Fruit fly (Drosophila melanogaster) whole organism, embryonic: ENCODE data around the gene Prp5.

Experiments
- Ada2b ChIP-seq: fragments of 200-800 bp; sonication (Bioruptor generic); IDR thresholded peaks from 2 replicates; pipeline ENCODE4 v1.3.6; 2022; ENCODE audit warnings: missing biosample characterization, missing genetic modification characterization
- Aef1 ChIP-seq: fragments of 200-800 bp; sonication (Bioruptor generic); IDR thresholded peaks from 3 replicates; pipeline ENCODE4 v1.3.6; 2022; ENCODE audit warnings: missing biosample characterization, missing genetic modification characterization
- Atf6 ChIP-seq: fragments of 200-800 bp; sonication (Bioruptor generic); IDR thresholded peaks from 2 replicates; pipeline ENCODE4 v1.3.6; 2022; ENCODE audit warnings: missing biosample characterization, missing genetic modification characterization
- CG10366 ChIP-seq: fragments of 200-800 bp; sonication (Bioruptor generic); IDR thresholded peaks from 2 replicates; pipeline ENCODE4 v1.3.6; 2022; ENCODE audit warnings: missing biosample characterization, missing genetic modification characterization
- CG11093 ChIP-seq: fragments of 200-800 bp; sonication (Bioruptor generic); IDR thresholded peaks from 3 replicates; pipeline ENCODE4 v1.3.6; 2022; ENCODE audit warnings: missing biosample characterization, missing genetic modification characterization
- CG11695 ChIP-seq: fragments of 200-800 bp; sonication (Bioruptor generic); IDR thresholded peaks from 3 replicates; pipeline ENCODE4 v1.3.6; 2022; ENCODE audit warnings: missing biosample characterization, missing genetic modification characterization
- CG17359 ChIP-seq: fragments of 200-800 bp; sonication (Bioruptor generic); optimal IDR thresholded peaks from 3 replicates; lab custom pipeline; 2018; ENCODE audit warnings: missing biosample characterization, mild to moderate bottlenecking, missing genetic modification characterization, moderate library complexity
- CG17361 ChIP-seq: fragments of 200-800 bp; sonication (Bioruptor generic); IDR thresholded peaks from 3 replicates; pipeline ENCODE4 v1.3.6; 2022; ENCODE audit warnings: missing biosample characterization, missing genetic modification characterization
- CG2120 ChIP-seq: fragments of 200-800 bp; sonication (Bioruptor generic); optimal IDR thresholded peaks from 3 replicates; lab custom pipeline; 2016; ENCODE audit warnings: missing biosample characterization, missing genetic modification characterization
- CG30403 ChIP-seq: fragments of 200-800 bp; sonication (Bioruptor generic); optimal IDR thresholded peaks from 3 replicates; lab custom pipeline; 2016; ENCODE audit warnings: missing biosample characterization, missing genetic modification characterization
- CG31224 ChIP-seq: fragments of 200-800 bp; sonication (Bioruptor generic); IDR thresholded peaks from 2 replicates; pipeline ENCODE4 v1.3.6; 2022; ENCODE audit warnings: missing biosample characterization, missing genetic modification characterization
- CG32532 ChIP-seq: fragments of 200-800 bp; sonication (Bioruptor generic); IDR thresholded peaks from 2 replicates; pipeline ENCODE4 v1.3.6; 2022; ENCODE audit warnings: missing biosample characterization, missing genetic modification characterization
- CG32772 ChIP-seq: fragments of 200-800 bp; sonication (Bioruptor generic); IDR thresholded peaks from 2 replicates; pipeline ENCODE4 v1.3.6; 2022; ENCODE audit warnings: missing biosample characterization, missing genetic modification characterization
- CG3847 ChIP-seq: fragments of 200-800 bp; sonication (Bioruptor generic); IDR thresholded peaks from 2 replicates; pipeline ENCODE4 v1.3.6; 2022; ENCODE audit warnings: missing biosample characterization, missing genetic modification characterization
- CG4730 ChIP-seq: fragments of 200-800 bp; sonication (Bioruptor generic); IDR thresholded peaks from 2 replicates; pipeline ENCODE4 v1.3.6; 2022; ENCODE audit warnings: missing biosample characterization, missing genetic modification characterization
- CG6765 ChIP-seq: fragments of 200-800 bp; sonication (Bioruptor generic); optimal IDR thresholded peaks from 3 replicates; lab custom pipeline; 2017; ENCODE audit warnings: missing biosample characterization, mild to moderate bottlenecking, missing genetic modification characterization
- CG6813 ChIP-seq: fragments of 200-800 bp; sonication (Bioruptor generic); optimal IDR thresholded peaks from 2 replicates; lab custom pipeline; 2017; ENCODE audit warnings: missing biosample characterization, missing genetic modification characterization, mild to moderate bottlenecking, moderate library complexity, missing genetic modification reagents
- CG6854 ChIP-seq: fragments of 200-800 bp; sonication (Bioruptor generic); optimal IDR thresholded peaks from 3 replicates; lab custom pipeline; 2017; ENCODE audit warnings: missing biosample characterization, mild to moderate bottlenecking, missing genetic modification characterization
- CG7556 ChIP-seq: fragments of 200-800 bp; sonication (Bioruptor generic); optimal IDR thresholded peaks from 2 replicates; lab custom pipeline; 2017; ENCODE audit warnings: missing biosample characterization, mild to moderate bottlenecking, missing genetic modification characterization
- CG7928 ChIP-seq: fragments of 200-800 bp; sonication (Bioruptor generic); optimal IDR thresholded peaks from 2 replicates; lab custom pipeline; 2017; ENCODE audit warnings: missing biosample characterization, mild to moderate bottlenecking, missing genetic modification characterization
- CG8478 ChIP-seq: fragments of >200 bp; optimal IDR thresholded peaks from 2 replicates; lab custom pipeline; 2018
- CG9215 ChIP-seq: fragments of 200-800 bp; sonication (Bioruptor generic); IDR thresholded peaks from 2 replicates; pipeline ENCODE4 v1.3.6; 2022; ENCODE audit warnings: missing biosample characterization, missing genetic modification characterization
- CG9727 ChIP-seq: fragments of 200-800 bp; sonication (Bioruptor generic); optimal IDR thresholded peaks from 3 replicates; lab custom pipeline; 2017; ENCODE audit warnings: missing biosample characterization, mild to moderate bottlenecking, missing genetic modification characterization
- Camta ChIP-seq: fragments of 200-800 bp; sonication (Bioruptor generic); optimal IDR thresholded peaks from 2 replicates; lab custom pipeline; 2016; ENCODE audit warnings: missing biosample characterization, missing genetic modification characterization
- D19B ChIP-seq: fragments of 200-800 bp; sonication (Bioruptor generic); optimal IDR thresholded peaks from 2 replicates; lab custom pipeline; 2017; ENCODE audit warnings: missing biosample characterization, mild to moderate bottlenecking, missing genetic modification characterization
- Ets65A ChIP-seq: fragments of 200-800 bp; sonication (Bioruptor generic); peaks from one replicate; lab custom pipeline; 2016; ENCODE audit warnings: missing biosample characterization, missing genetic modification characterization
- HLH54F ChIP-seq: fragments of 200-800 bp; sonication (Bioruptor generic); optimal IDR thresholded peaks from 3 replicates; lab custom pipeline; 2016; ENCODE audit warnings: missing biosample characterization, missing genetic modification characterization
- Hr51 ChIP-seq, 2 experiments: fragments of 200-800 bp; sonication (Bioruptor generic); optimal IDR thresholded peaks; 2 replicates in 1 of 2; 3 replicates in 1 of 2; lab custom pipeline; 2016 to 2018; ENCODE audit warnings: missing biosample characterization in 2 of 2, missing genetic modification characterization in 2 of 2, mild to moderate bottlenecking in 1 of 2, moderate library complexity in 1 of 2
- Hsf ChIP-seq: fragments of 200-800 bp; sonication (Bioruptor generic); optimal IDR thresholded peaks from 3 replicates; lab custom pipeline; 2016; ENCODE audit warnings: missing biosample characterization, missing genetic modification characterization
- NFAT ChIP-seq: fragments of 200-800 bp; sonication (Bioruptor generic); IDR thresholded peaks from 2 replicates; pipeline ENCODE4 v1.3.6; 2022; ENCODE audit warnings: missing biosample characterization, missing genetic modification characterization
- PHDP ChIP-seq: fragments of 200-800 bp; sonication (Bioruptor generic); optimal IDR thresholded peaks from 3 replicates; lab custom pipeline; 2018; ENCODE audit warnings: missing biosample characterization, mild to moderate bottlenecking, missing genetic modification characterization, moderate library complexity
- Sry-δ ChIP-seq: fragments of 200-800 bp; sonication (Bioruptor generic); optimal IDR thresholded peaks from 2 replicates; lab custom pipeline; 2016; ENCODE audit warnings: missing biosample characterization, missing genetic modification characterization
- TFAM ChIP-seq: fragments of 200-800 bp; sonication (Bioruptor generic); optimal IDR thresholded peaks from 2 replicates; lab custom pipeline; 2017; ENCODE audit warnings: missing biosample characterization, missing genetic modification characterization, inconsistent platforms
- bab2 ChIP-seq: fragments of 200-800 bp; sonication (Bioruptor generic); optimal IDR thresholded peaks from 2 replicates; lab custom pipeline; 2016; ENCODE audit warnings: missing biosample characterization, missing genetic modification characterization
- dysf ChIP-seq: fragments of 200-800 bp; sonication (Bioruptor generic); IDR thresholded peaks from 3 replicates; pipeline ENCODE4 v1.3.6; 2022; ENCODE audit warnings: missing biosample characterization, missing genetic modification characterization
- grn ChIP-seq: fragments of 200-800 bp; sonication (Bioruptor generic); optimal IDR thresholded peaks from 3 replicates; lab custom pipeline; 2017; ENCODE audit warnings: missing biosample characterization, missing genetic modification characterization
- hkb ChIP-seq, 2 experiments: fragments of 200-800 bp in 1 of 2; fragments of >200 bp in 1 of 2; sonication (Bioruptor generic) in 1 of 2; IDR thresholded peaks in 1 of 2; optimal IDR thresholded peaks in 1 of 2; 2 replicates each; pipeline versions ENCODE4 v1.3.6 to Lab custom; 2017 to 2022; ENCODE audit warnings: missing biosample characterization in 1 of 2, missing genetic modification characterization in 1 of 2
- hth ChIP-seq: fragments of >200 bp; optimal IDR thresholded peaks from 2 replicates; lab custom pipeline; 2017; ENCODE audit warnings: inconsistent platforms
- lilli ChIP-seq: fragments of 200-800 bp; sonication (Bioruptor generic); optimal IDR thresholded peaks from 3 replicates; lab custom pipeline; 2016; ENCODE audit warnings: missing biosample characterization, missing genetic modification characterization
- otp ChIP-seq: fragments of 200-800 bp; sonication (Bioruptor generic); IDR thresholded peaks from 3 replicates; pipeline ENCODE4, ENCODE4 v1.3.6; 2022; ENCODE audit warnings: missing biosample characterization, missing genetic modification characterization
- pan ChIP-seq, 4 experiments: fragments of >200 bp in 3 of 4; fragments of 200-800 bp in 1 of 4; sonication (Bioruptor generic) in 1 of 4; optimal IDR thresholded peaks in 3 of 4; IDR thresholded peaks in 1 of 4; 2 replicates each; pipeline versions ENCODE4 v1.3.6 to Lab custom; 2017 to 2022; ENCODE audit warnings: missing biosample characterization in 2 of 4, missing genetic modification characterization in 2 of 4, mixed read lengths in 1 of 4
- prd ChIP-seq, 3 experiments: fragments of >200 bp in 2 of 3; fragments of 200-800 bp in 1 of 3; sonication (Bioruptor generic) in 1 of 3; optimal IDR thresholded peaks in 2 of 3; IDR thresholded peaks in 1 of 3; 2 replicates in 2 of 3; 3 replicates in 1 of 3; pipeline versions ENCODE4 v1.3.6 to Lab custom; 2017 to 2022; ENCODE audit warnings: missing biosample characterization in 1 of 3, missing genetic modification characterization in 1 of 3
- ranshi ChIP-seq: fragments of 200-800 bp; sonication (Bioruptor generic); IDR thresholded peaks from 2 replicates; pipeline ENCODE4 v1.3.6; 2022; ENCODE audit warnings: missing biosample characterization, missing genetic modification characterization
- ro ChIP-seq: fragments of 200-800 bp; sonication (Bioruptor generic); IDR thresholded peaks from 2 replicates; pipeline ENCODE4 v1.3.6; 2022; ENCODE audit warnings: missing biosample characterization, missing genetic modification characterization
- row ChIP-seq: fragments of 200-800 bp; sonication (Bioruptor generic); IDR thresholded peaks from 3 replicates; pipeline ENCODE4 v1.3.6; 2022; ENCODE audit warnings: missing biosample characterization, missing genetic modification characterization
- shn ChIP-seq: fragments of 200-800 bp; sonication (Bioruptor generic); optimal IDR thresholded peaks from 3 replicates; lab custom pipeline; 2016; ENCODE audit warnings: missing biosample characterization, missing genetic modification characterization
- slbo ChIP-seq: fragments of 200-800 bp; sonication (Bioruptor generic); IDR thresholded peaks from 2 replicates; pipeline ENCODE4 v1.3.6; 2022; ENCODE audit warnings: missing biosample characterization, missing genetic modification characterization
- sob ChIP-seq: fragments of 200-800 bp; sonication (Bioruptor generic); IDR thresholded peaks from 2 replicates; pipeline ENCODE4 v1.3.6; 2022; ENCODE audit warnings: missing biosample characterization, missing genetic modification characterization
- tgo ChIP-seq: fragments of 200-800 bp; sonication (Bioruptor generic); IDR thresholded peaks from 3 replicates; pipeline ENCODE4 v1.3.6; 2022; ENCODE audit warnings: missing biosample characterization, missing genetic modification characterization
- unpg ChIP-seq: fragments of 200-800 bp; sonication (Bioruptor generic); optimal IDR thresholded peaks from 3 replicates; lab custom pipeline; 2018; ENCODE audit warnings: missing biosample characterization, mild to moderate bottlenecking, missing genetic modification characterization, moderate library complexity

The Prp5 gene

dm6 chrX:15304211-15304610 lies 40.8 kb upstream of the Prp5 start (continued):
- no peak for TF ChIP-seq D19B (GFP tag; lab: Kevin White, UChicago)
- peak; percentile 26 for TF ChIP-seq CG7556 (GFP tag; lab: Kevin White, UChicago)
- TF ChIP-seq ranshi (GFP tag; lab: Robert Waterston, UW): peak; percentile 51; the same call in 1 of the 2 replicates
- peak; percentile 1 for TF ChIP-seq bab2
- no peak for TF ChIP-seq hth
- peak; percentile 28 for TF ChIP-seq HLH54F (GFP tag; lab: Kevin White, UChicago)
- TF ChIP-seq Atf6 (GFP tag; lab: Robert Waterston, UW): peak; percentile 32; the same call in 1 of the 2 replicates
- TF ChIP-seq ro (GFP tag; lab: Robert Waterston, UW): no peak
- peak; percentile 69 for TF ChIP-seq CG32532
- TF ChIP-seq dysf: peak; percentile 57
- TF ChIP-seq shn: no peak
- no peak for TF ChIP-seq CG11093
- peak; percentile 23; the same call in 1 of the 2 replicates for TF ChIP-seq CG9215 (GFP tag; lab: Robert Waterston, UW)
- TF ChIP-seq CG6765 (GFP tag; lab: Kevin White, UChicago): no peak
- peak; percentile 27; the same call in 1 of the 3 replicates for TF ChIP-seq tgo (GFP tag; lab: Robert Waterston, UW)
- peak; percentile 17 for TF ChIP-seq CG30403 (GFP tag; lab: Kevin White, UChicago)
- TF ChIP-seq CG17361 (GFP tag; lab: Robert Waterston, UW): no peak
- peak; percentile 7 for TF ChIP-seq Hsf (GFP tag; lab: Kevin White, UChicago)
- TF ChIP-seq Aef1 (GFP tag; lab: Robert Waterston, UW): 0 out of 3 replicates have a peak, but pooled peaks have one; percentile 23
- 0 out of 2 replicates have a peak, but pooled peaks have one; percentile 50 for TF ChIP-seq sob (GFP tag; lab: Robert Waterston, UW)
- peak; percentile 25; the same call in 1 of the 2 replicates for TF ChIP-seq Ada2b (GFP tag; lab: Robert Waterston, UW)
- peak; percentile 66 for TF ChIP-seq CG2120 (GFP tag; lab: Kevin White, UChicago)
- peak; percentile 15; the same call in 1 of the 2 replicates for TF ChIP-seq CG32772 (GFP tag; lab: Robert Waterston, UW)
- TF ChIP-seq otp (GFP tag; lab: Robert Waterston, UW): no peak
- no peak for TF ChIP-seq Sry-δ (GFP tag; lab: Kevin White, UChicago)
- no peak for TF ChIP-seq prd (optimal IDR thresholded peaks at IDR 0.05; lab: Kevin White, UChicago)
- TF ChIP-seq prd (GFP tag; IDR thresholded peaks at IDR 0.05; lab: Robert Waterston, UW): peak; percentile 60
- TF ChIP-seq hkb (optimal IDR thresholded peaks at IDR 0.05; lab: Kevin White, UChicago): no peak
- TF ChIP-seq hkb (GFP tag; IDR thresholded peaks at IDR 0.05; lab: Robert Waterston, UW): peak; percentile 30; the same call in 1 of the 2 replicates
- peak; percentile 45; the same call in 1 of the 3 replicates for TF ChIP-seq CG11695 (GFP tag; lab: Robert Waterston, UW)
- TF ChIP-seq grn (GFP tag; lab: Kevin White, UChicago): no peak
- TF ChIP-seq slbo (GFP tag; lab: Robert Waterston, UW): peak; percentile 72
- TF ChIP-seq CG6854 (GFP tag; lab: Kevin White, UChicago): peak; percentile 19
- TF ChIP-seq pan (optimal IDR thresholded peaks at IDR 0.05; lab: Kevin White, UChicago): no peak
- TF ChIP-seq pan (GFP tag; optimal IDR thresholded peaks at IDR 0.05 in 1 of 2, IDR thresholded peaks at IDR 0.05 in 1 of 2): peak in 1 of 2 experiments; percentile 46
- peak; percentile 9 for TF ChIP-seq CG17359 (tag; lab: Kevin White, UChicago)
- 0 out of 2 replicates have a peak, but pooled peaks have one; percentile 9 for TF ChIP-seq NFAT (GFP tag; lab: Robert Waterston, UW)
- TF ChIP-seq CG31224 (GFP tag; lab: Robert Waterston, UW): peak; percentile 23; the same call in 1 of the 2 replicates
- TF ChIP-seq CG4730 (GFP tag; lab: Robert Waterston, UW): 0 out of 2 replicates have a peak, but pooled peaks have one; percentile 12
- TF ChIP-seq CG6813 (GFP tag; lab: Kevin White, UChicago): peak; percentile 22
- peak in 1 of 2 experiments; percentile 44 for TF ChIP-seq Hr51 (GFP tag; optimal IDR thresholded peaks at IDR 0.05; lab: Kevin White, UChicago)
- TF ChIP-seq Camta: no peak
- TF ChIP-seq unpg (GFP tag; lab: Kevin White, UChicago): peak; percentile 10
- TF ChIP-seq row (GFP tag; lab: Robert Waterston, UW): peak; percentile 68
- TF ChIP-seq CG3847: 0 out of 2 replicates have a peak, but pooled peaks have one; percentile 7
- peak; percentile 41 for TF ChIP-seq lilli (GFP tag; lab: Kevin White, UChicago)
- no peak for TF ChIP-seq CG7928 (GFP tag; lab: Kevin White, UChicago)
- TF ChIP-seq CG8478 (lab: Kevin White, UChicago): no peak
- TF ChIP-seq CG10366 (GFP tag; lab: Robert Waterston, UW): peak; percentile 22; the same call in 1 of the 2 replicates
- TF ChIP-seq TFAM (GFP tag; lab: Kevin White, UChicago): no peak
- TF ChIP-seq PHDP: peak; percentile 26
- TF ChIP-seq Ets65A: peak; percentile 32
- TF ChIP-seq CG9727 (GFP tag; lab: Kevin White, UChicago): peak; percentile 26
